Fruit fly (Drosophila melanogaster): Measurements from ENCODE around the gene zye.

The zye gene

DNA sequence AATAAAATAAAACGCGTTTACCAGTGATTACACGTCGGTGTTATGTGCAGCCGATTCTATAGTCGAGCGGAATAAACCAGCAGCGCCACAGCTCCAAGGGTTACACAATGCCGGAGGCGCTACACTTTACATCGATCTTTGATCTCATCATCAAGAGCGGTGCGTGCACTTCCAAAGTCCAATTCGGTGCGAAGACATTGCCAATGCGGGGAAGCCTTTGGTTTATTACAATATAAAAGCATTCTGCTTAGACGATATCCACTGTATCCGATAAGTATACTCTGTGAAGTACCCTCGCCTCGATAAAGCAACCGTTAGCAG is 25.6 kb upstream of the zye start:
- TF ChIP-seq CG10348 (GFP tag; IDR thresholded peaks at IDR 0.05) (no peak), EcR (GFP tag; optimal IDR thresholded peaks at IDR 0.05) (no peak), CG8159 (tag; optimal IDR thresholded peaks at IDR 0.05) (no peak), Pif1A (GFP tag; optimal IDR thresholded peaks at IDR 0.05) (no peak), CG13204 (GFP tag; optimal IDR thresholded peaks at IDR 0.05) (peak; percentile 26), CG8301 (tag; optimal IDR thresholded peaks at IDR 0.05) (no peak), rn (GFP tag; IDR thresholded peaks at IDR 0.05) (no peak), gl (tag; optimal IDR thresholded peaks at IDR 0.05) (peak; percentile 45), CG32121 (GFP tag; IDR thresholded peaks at IDR 0.05) (no peak)

DNA sequence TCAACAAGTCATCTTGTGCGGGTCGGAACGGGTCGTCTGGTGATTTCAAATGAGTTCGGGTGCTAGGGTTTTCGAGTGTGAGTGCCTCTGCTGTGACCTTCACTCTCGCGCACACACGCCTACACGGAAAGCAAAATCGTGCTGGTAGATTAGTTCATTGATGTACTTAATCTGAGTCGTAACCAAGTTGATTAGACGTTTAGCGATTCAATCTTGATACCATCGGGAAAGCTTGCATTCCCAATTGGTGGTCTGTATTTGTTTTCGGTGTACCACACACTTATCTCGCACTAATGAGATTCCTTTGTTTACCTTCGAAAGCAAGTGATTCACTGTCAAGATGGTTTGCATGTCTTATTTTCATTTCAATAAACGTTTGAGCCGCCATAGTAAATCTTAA is 24.4 kb upstream of the zye start:
- TF ChIP-seq D1 (tag; optimal IDR thresholded peaks at IDR 0.05) (no peak), CG32121 (GFP tag; IDR thresholded peaks at IDR 0.05) (no peak), CG12605 (GFP tag; IDR thresholded peaks at IDR 0.05) (no peak), CG8159 (tag; optimal IDR thresholded peaks at IDR 0.05) (no peak), fd96Ca (GFP tag; IDR thresholded peaks at IDR 0.05) (no peak), CG34367 (tag; optimal IDR thresholded peaks at IDR 0.05) (no peak), CG8301 (tag; optimal IDR thresholded peaks at IDR 0.05) (no peak), CG15710 (tag; optimal IDR thresholded peaks at IDR 0.05) (no peak), rn (GFP tag; IDR thresholded peaks at IDR 0.05) (no peak), Snoo (tag; optimal IDR thresholded peaks at IDR 0.05) (no peak), CG9948 (tag; optimal IDR thresholded peaks at IDR 0.05) (no peak), CG14655 (GFP tag; optimal IDR thresholded peaks at IDR 0.05) (no peak), Ets98B (GFP tag; IDR thresholded peaks at IDR 0.05) (no peak), CG17806 (tag; optimal IDR thresholded peaks at IDR 0.05) (no peak), Pif1B (GFP tag; optimal IDR thresholded peaks at IDR 0.05) (no peak), CG13204 (GFP tag; optimal IDR thresholded peaks at IDR 0.05) (no peak), gl (tag; optimal IDR thresholded peaks at IDR 0.05) (no peak)

DNA sequence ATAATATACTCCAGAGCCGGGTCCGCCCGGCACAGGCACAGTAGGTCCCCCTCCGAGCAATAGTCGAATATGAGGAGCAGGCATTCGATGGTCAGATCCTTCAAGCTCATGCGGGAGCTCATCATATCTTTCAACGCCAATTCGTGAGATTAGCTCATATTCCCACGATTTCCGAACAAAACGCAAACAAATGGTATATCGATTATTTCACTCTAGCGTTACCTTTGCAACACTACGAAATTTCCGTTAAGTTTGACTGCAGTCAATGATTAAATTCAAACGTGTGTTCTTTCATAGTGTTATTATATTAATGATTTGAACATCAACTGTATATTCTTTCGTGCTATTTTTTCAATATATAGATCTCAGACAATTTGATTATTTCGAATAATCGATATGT is 20.0 kb upstream of the zye start, which contains the start of gene CG33969:
Gene CG33969, minus strand, starts transcription at position 197 of the 400 bp plus-strand sequence.
- TF ChIP-seq CG12605 (GFP tag; IDR thresholded peaks at IDR 0.05) (no peak), CG8301 (tag; optimal IDR thresholded peaks at IDR 0.05) (no peak), CG13204 (GFP tag; optimal IDR thresholded peaks at IDR 0.05) (no peak), gl (tag; optimal IDR thresholded peaks at IDR 0.05) (no peak), CG9948 (tag; optimal IDR thresholded peaks at IDR 0.05) (no peak), CG10348 (GFP tag; IDR thresholded peaks at IDR 0.05) (no peak), Ets98B (GFP tag; IDR thresholded peaks at IDR 0.05) (no peak), CG17806 (tag; optimal IDR thresholded peaks at IDR 0.05) (no peak), D1 (tag; optimal IDR thresholded peaks at IDR 0.05) (no peak), fd96Ca (GFP tag; IDR thresholded peaks at IDR 0.05) (no peak), CG32121 (GFP tag; IDR thresholded peaks at IDR 0.05) (no peak), CG14655 (GFP tag; optimal IDR thresholded peaks at IDR 0.05) (no peak)

DNA sequence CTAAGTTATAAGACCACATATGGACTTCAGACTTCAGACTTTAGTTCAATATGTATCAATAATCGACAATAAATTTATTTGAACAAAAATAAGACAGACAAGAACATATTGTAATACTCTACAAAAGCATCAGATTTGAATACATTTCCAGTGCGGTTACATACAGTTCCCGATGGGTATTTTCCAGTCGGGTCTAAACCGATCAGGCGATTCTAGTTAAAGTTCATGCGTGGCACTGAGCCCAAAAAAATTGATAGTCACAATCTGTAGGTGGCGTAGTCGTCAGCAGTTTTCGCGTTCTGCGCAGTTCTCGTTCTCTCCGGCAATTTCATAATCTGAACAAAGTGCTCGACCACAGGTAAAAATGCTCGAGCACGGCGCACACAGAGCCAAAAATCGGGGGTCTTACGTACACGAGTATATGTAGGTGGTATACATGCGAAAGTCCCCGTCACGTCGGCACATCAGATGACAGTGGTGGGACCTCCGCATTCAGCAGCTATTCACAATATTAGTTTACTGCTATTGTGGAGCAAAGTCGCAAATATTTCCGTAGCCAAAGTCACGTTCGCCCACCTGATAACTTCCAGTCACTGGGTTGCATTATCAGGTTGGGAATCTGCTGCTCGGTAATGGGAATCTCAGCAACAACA is 18.0 kb upstream of the zye start:
- TF ChIP-seq CG15710 (tag; optimal IDR thresholded peaks at IDR 0.05) (no peak), Ets98B (GFP tag; IDR thresholded peaks at IDR 0.05) (no peak), fd96Ca (GFP tag; IDR thresholded peaks at IDR 0.05) (0 out of 3 replicates have a peak, but pooled peaks have one; percentile 13), Pif1B (GFP tag; optimal IDR thresholded peaks at IDR 0.05) (peak; percentile 7), CG34367 (tag; optimal IDR thresholded peaks at IDR 0.05) (no peak), CG4496 (GFP tag; IDR thresholded peaks at IDR 0.05) (no peak)

DNA sequence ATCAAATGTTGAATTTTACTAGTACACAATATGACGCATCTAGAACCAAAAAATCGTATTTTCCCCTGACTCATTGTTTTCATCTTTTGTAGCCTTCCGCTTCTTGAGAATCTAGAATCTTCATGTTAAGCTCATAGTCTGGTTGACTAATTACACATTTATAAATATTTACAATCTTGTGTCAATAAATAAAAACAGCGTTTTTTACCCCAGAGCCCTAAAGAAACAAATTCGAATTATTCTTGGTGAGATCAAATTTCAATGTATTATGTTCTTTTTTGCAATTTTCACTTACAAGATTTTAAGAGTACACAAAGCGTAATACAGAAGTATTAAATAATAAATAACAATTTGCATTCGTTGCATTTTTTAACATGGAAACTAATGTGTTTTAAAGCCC is 17.4 kb upstream of the zye start:
- TF ChIP-seq gl (tag; optimal IDR thresholded peaks at IDR 0.05) (no peak), Pif1B (GFP tag; optimal IDR thresholded peaks at IDR 0.05) (no peak), D1 (tag; optimal IDR thresholded peaks at IDR 0.05) (no peak), CG4496 (GFP tag; IDR thresholded peaks at IDR 0.05) (no peak), CG10348 (GFP tag; IDR thresholded peaks at IDR 0.05) (no peak), CG13204 (GFP tag; optimal IDR thresholded peaks at IDR 0.05) (no peak), CG17806 (tag; optimal IDR thresholded peaks at IDR 0.05) (no peak), EcR (GFP tag; optimal IDR thresholded peaks at IDR 0.05) (no peak), CG32121 (GFP tag; IDR thresholded peaks at IDR 0.05) (no peak), Pif1A (GFP tag; optimal IDR thresholded peaks at IDR 0.05) (no peak), fd96Ca (GFP tag; IDR thresholded peaks at IDR 0.05) (no peak), CG8159 (tag; optimal IDR thresholded peaks at IDR 0.05) (no peak), Snoo (tag; optimal IDR thresholded peaks at IDR 0.05) (no peak), CG15710 (tag; optimal IDR thresholded peaks at IDR 0.05) (no peak), Ets98B (GFP tag; IDR thresholded peaks at IDR 0.05) (no peak), CG9948 (tag; optimal IDR thresholded peaks at IDR 0.05) (no peak), CG8301 (tag; optimal IDR thresholded peaks at IDR 0.05) (no peak), rn (GFP tag; IDR thresholded peaks at IDR 0.05) (no peak), CG12605 (GFP tag; IDR thresholded peaks at IDR 0.05) (no peak), CG34367 (tag; optimal IDR thresholded peaks at IDR 0.05) (no peak)

DNA sequence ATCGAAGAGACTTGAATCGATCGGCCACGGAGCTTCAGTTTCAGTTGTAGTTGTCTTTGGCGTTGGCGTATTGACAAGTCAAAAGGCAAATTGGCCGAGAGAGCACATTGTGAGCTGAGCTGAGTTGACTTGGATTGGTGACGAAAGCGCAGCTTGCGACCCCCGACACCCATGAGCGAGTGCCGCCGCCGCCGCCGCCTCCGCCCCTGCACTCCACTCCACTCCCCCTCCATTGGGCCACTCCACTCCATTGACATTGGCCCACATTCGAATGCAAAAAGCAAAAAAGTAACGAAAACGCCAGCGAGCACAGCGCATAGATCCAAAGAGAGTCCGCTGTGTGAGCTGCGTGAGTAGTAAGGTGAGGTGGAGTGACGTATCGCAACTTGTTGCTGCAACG is 15.6 kb upstream of the zye start:
- TF ChIP-seq CG17806 (tag; optimal IDR thresholded peaks at IDR 0.05) (no peak), CG8301 (tag; optimal IDR thresholded peaks at IDR 0.05) (no peak), CG32121 (GFP tag; IDR thresholded peaks at IDR 0.05) (no peak), Snoo (tag; optimal IDR thresholded peaks at IDR 0.05) (no peak), CG13204 (GFP tag; optimal IDR thresholded peaks at IDR 0.05) (no peak), Ets98B (GFP tag; IDR thresholded peaks at IDR 0.05) (no peak), CG9948 (tag; optimal IDR thresholded peaks at IDR 0.05) (no peak), CG12605 (GFP tag; IDR thresholded peaks at IDR 0.05) (no peak), CG8159 (tag; optimal IDR thresholded peaks at IDR 0.05) (no peak)
